Worm (Caenorhabditis elegans) whole organism, L4/young adult: ENCODE measurements around the gene D2096.13.
"Not testable (repeated sequence)": the region's sequence is repeated elsewhere in the genome, so short reads cannot be mapped to it uniquely, and the experiment has no call there.

Source experiments
- W03F9.2 ChIP-seq: fragments of 150-350 bp; optimal IDR thresholded peaks from 2 replicates; lab custom pipeline; 2014; ENCODE audit warnings: missing biosample characterization, missing genetic modification characterization
- dao-5 ChIP-seq: sonication (generic microtip); optimal IDR thresholded peaks from 2 replicates; lab custom pipeline; 2016; ENCODE audit warnings: missing genotype, missing genetic modification characterization, moderate library complexity, missing compliant biosample characterization
- him-1 ChIP-seq: sonication (generic microtip); optimal IDR thresholded peaks from 2 replicates; lab custom pipeline; 2016; ENCODE audit warnings: missing genotype, missing genetic modification reagents, missing genetic modification characterization, missing compliant biosample characterization

Gene D2096.13

DNA sequence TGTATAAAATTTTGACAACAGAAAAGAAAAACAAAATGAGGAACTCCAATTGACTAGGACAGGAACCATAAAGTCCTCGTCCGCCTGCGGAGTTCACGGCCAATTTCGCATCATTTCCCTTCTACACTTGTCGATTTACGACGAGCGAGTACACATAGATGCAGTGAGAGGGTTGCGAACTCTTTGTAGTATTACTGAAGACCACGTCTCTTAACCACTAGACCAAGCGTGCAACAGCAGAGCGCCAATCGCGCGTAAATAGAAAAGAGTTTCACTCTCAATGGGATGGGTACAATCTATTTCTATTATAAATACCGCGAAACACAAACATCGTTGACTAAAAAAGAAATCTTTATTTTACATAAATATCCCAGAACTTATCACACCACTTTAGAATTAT lies 17.0 kb upstream of the D2096.13 start:
- TF ChIP-seq W03F9.2 (tag; lab: Kevin White, UChicago) (peak; percentile 70), him-1 (tag; lab: Kevin White, UChicago) (peak; percentile 48), dao-5 (tag; lab: Kevin White, UChicago) (no peak)

DNA sequence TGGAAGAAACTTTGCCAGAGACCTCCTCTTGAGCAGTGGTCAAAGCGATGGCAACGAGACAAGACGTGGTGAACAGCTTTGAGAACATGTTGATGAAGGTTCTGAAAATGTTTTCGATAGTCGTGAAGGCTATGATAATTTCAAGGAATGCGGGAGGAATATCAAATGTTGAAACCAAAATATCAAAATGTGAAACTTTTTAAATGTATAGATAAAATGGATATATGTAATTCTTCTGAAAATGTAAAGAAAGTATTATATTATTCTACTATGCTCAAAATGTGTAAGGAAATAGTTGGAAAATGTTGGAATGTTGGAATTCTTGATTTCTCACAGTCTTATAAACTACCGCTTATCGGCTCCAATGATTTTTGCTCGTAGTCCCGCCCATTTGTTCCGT lies 10.7 kb upstream of the D2096.13 start, which contains the start of gene D2096.6:
Gene D2096.6, minus strand, starts transcription at position 101 of the 400 bp plus-strand sequence.
- TF ChIP-seq him-1 (tag; lab: Kevin White, UChicago) (no peak), W03F9.2 (tag; lab: Kevin White, UChicago) (no peak), dao-5 (tag; lab: Kevin White, UChicago) (no peak)

ce11 chrIV:8367887-8368286 lies 9.5 kb upstream of the D2096.13 start:
- no peak for TF ChIP-seq dao-5 (tag; lab: Kevin White, UChicago)
- TF ChIP-seq W03F9.2 (tag; lab: Kevin White, UChicago): no peak
- TF ChIP-seq him-1 (tag; lab: Kevin White, UChicago): no peak

- TF ChIP-seq him-1 (tag; lab: Kevin White, UChicago): no peak
- TF ChIP-seq W03F9.2 (tag; lab: Kevin White, UChicago): no peak
- no peak for TF ChIP-seq dao-5 (tag; lab: Kevin White, UChicago)
These were observed 7.9 kb upstream of the D2096.13 start, which contains the start of gene aagr-1 for ce11 chrIV:8366295-8366694. TSS of gene aagr-1 (plus strand) at chrIV:8366521.

DNA sequence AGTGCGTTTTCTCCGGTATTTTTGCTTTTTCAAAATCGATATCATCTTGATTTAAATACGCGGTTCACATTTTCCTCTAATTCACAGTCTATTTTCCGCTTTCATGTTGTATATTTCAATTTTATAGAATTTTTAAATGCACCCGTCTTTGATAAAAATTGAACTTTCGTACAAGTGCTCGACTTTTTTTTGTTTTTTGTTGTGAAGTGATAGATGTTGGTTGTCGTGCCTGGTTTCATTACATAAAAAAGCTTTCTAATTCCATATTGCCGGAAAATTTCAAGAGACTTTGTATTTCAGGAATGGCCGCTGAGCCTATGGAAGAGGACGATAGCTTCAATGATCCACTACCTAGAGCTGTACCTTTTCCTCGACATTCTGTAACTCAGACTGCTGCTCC lies 4.8 kb upstream of the D2096.13 start, which contains the start of gene D2096.12:
Gene D2096.12, plus strand, starts transcription at position 301 of the 400 bp plus-strand sequence.
- TF ChIP-seq dao-5 (tag; lab: Kevin White, UChicago) (no peak), W03F9.2 (tag; lab: Kevin White, UChicago) (no peak), him-1 (tag; lab: Kevin White, UChicago) (no peak)

DNA sequence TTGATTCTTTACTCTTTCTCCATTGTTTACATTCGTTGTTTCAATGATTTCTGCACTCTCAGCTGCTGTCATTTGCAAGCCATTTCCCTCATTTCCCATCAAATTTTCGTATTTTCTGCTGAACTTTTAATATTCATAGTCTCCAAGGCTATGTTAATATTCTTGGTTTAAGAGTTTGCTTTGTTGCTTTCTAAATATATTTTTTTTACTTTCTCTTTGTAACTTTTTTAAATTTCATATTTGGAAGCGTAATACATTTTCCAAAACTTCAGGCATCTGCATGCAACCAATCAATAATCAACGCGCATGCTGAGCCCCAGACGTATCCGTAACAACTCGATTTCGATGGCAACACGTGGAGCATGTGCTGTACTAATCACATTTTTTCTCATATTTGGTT lies 2.4 kb upstream of the D2096.13 start, which contains the start of gene sqv-1:
Gene sqv-1, plus strand, starts transcription at position 301 of the 400 bp plus-strand sequence.
- TF ChIP-seq him-1 (tag; lab: Kevin White, UChicago) (no peak), W03F9.2 (tag; lab: Kevin White, UChicago) (no peak), dao-5 (tag; lab: Kevin White, UChicago) (no peak)

- TF ChIP-seq dao-5 (tag; lab: Kevin White, UChicago) (no peak), him-1 (tag; lab: Kevin White, UChicago) (no peak)
These were observed 1.5 kb upstream of the D2096.13 start, which contains the start of gene D2096.5 for ce11 chrIV:8359716-8360407. TSS of gene D2096.5 (minus strand) at chrIV:8359766.

DNA sequence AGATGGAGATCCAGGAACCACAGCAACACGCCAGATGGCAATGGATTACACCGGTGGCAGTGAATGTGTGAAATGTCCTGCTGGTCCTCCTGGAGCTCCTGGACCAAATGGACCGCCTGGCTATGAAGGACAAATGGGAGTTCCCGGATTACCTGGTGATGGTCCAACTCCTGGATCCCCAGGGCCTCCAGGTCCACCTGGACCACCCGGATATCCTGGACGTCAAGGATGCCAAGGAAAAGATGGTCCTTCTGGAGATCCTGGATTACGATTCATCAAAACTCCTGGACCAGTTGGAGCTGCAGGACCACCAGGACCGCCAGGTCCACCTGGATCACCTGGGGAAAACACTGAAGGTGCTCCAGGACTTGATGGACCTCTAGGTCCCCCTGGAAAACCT lies 1.1 kb downstream of the D2096.13 start:
- TF ChIP-seq him-1 (tag; lab: Kevin White, UChicago) (no peak), W03F9.2 (tag; lab: Kevin White, UChicago) (no peak), dao-5 (tag; lab: Kevin White, UChicago) (no peak)

DNA sequence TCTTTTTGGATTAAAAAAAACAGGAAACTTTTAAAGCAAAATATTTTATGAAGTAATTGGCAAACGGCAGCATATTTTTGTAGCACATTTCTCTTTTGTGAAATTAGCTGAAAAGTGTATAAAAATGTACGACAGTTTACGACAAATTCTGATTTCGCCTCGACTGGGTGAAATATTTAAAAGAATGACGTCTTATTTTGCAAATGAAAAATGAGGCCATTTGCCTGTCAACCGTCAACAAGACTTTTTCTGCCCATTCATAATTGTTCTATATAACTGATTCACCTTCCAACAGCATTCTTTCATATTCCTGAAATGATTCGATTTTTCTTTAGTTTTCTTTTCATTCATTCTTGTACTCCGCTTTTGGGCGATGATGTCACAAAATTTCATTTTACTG lies 2.8 kb downstream of the D2096.13 start, which contains the start of the genes F17E9.2 and col-116:
Gene F17E9.2, plus strand, starts transcription at position 301 of the 400 bp plus-strand sequence.
Gene col-116, plus strand, starts transcription at position 315 of the 400 bp plus-strand sequence.
- TF ChIP-seq him-1 (tag; lab: Kevin White, UChicago) (no peak), W03F9.2 (tag; lab: Kevin White, UChicago) (no peak), dao-5 (tag; lab: Kevin White, UChicago) (no peak)

ce11 chrIV:8354572-8354971 lies 3.8 kb downstream of the D2096.13 start, which contains the start of gene F17E9.3:
TSS of gene F17E9.3 (plus strand) at chrIV:8354872.
- no peak for TF ChIP-seq dao-5 (tag; lab: Kevin White, UChicago)
- no peak for TF ChIP-seq W03F9.2 (tag; lab: Kevin White, UChicago)
- no peak for TF ChIP-seq him-1 (tag; lab: Kevin White, UChicago)

DNA sequence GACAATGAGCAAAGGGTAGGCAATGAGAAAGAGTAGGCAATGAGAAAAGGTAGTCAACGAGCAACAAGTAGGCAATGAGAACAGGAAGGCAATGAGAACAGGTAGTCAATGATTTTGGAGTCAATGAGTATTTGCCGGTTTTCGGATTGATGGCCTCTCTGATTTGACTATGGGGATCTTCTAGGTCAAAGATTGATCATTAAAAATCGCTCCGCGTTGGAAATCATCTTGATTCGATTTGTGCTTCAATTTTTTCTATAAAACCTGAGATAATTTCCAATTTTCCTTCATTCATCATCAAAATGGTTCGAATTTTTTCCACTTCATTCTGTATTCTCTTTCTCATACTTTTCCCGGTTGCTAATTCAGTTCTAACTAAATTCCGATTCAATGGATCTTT lies 6.4 kb downstream of the D2096.13 start, which contains the start of gene F17E9.16:
Gene F17E9.16, plus strand, starts transcription at position 301 of the 400 bp plus-strand sequence.
- not testable (repeated sequence) for TF ChIP-seq him-1, dao-5, W03F9.2 (tag; lab: Kevin White, UChicago)

ce11 chrIV:8348073-8348472 lies 10.3 kb downstream of the D2096.13 start, which contains the start of gene F17E9.4:
TSS of gene F17E9.4 (plus strand) at chrIV:8348373.
- no peak for TF ChIP-seq W03F9.2 (tag; lab: Kevin White, UChicago)
- no peak for TF ChIP-seq dao-5 (tag; lab: Kevin White, UChicago)
- TF ChIP-seq him-1 (tag; lab: Kevin White, UChicago): no peak

- TF ChIP-seq W03F9.2 (tag; lab: Kevin White, UChicago): no peak
- no peak for TF ChIP-seq dao-5 (tag; lab: Kevin White, UChicago)
These were observed 11.3 kb downstream of the D2096.13 start, which contains the start of the genes F17E9.18 and F17E9.15 for ce11 chrIV:8347051-8347450. TSS of gene F17E9.18 (minus strand) at chrIV:8347151. TSS of gene F17E9.15 (plus strand) at chrIV:8347418.
